Worm (Caenorhabditis elegans): ENCODE results near the gene C53B4.3.

- TF ChIP-seq cog-1 (tag; optimal IDR thresholded peaks at IDR 0.05): no peak
- TF ChIP-seq ztf-29 (GFP tag; IDR thresholded peaks at IDR 0.05): no peak
- no peak for TF ChIP-seq ztf-23 (GFP tag; IDR thresholded peaks at IDR 0.05)
- TF ChIP-seq flt-1 (GFP tag; IDR thresholded peaks at IDR 0.05): no peak
- no peak for TF ChIP-seq tab-1 (GFP tag; IDR thresholded peaks at IDR 0.05)
- no peak for TF ChIP-seq T22C8.4 (GFP tag; IDR thresholded peaks at IDR 0.05)
- TF ChIP-seq klf-2 (GFP tag; conservative IDR thresholded peaks at IDR 0.05): no peak
- no peak for TF ChIP-seq med-1 (GFP tag; optimal IDR thresholded peaks at IDR 0.05; ENCODE audit: insufficient read depth)
These were observed 27.7 kb upstream of the C53B4.3 start for ce11 chrIV:9001184-9001583.
